Fruit fly (Drosophila melanogaster) whole organism, prepupa: ENCODE data around the gene CG17996.

Experiments used
- CG10631 ChIP-seq: fragments of 200-800 bp; sonication (Bioruptor generic); optimal IDR thresholded peaks from 2 replicates; lab custom pipeline; 2016; ENCODE audit warnings: missing biosample characterization, missing genetic modification characterization
- CG10669 ChIP-seq: fragments of 200-800 bp; sonication (Bioruptor generic); optimal IDR thresholded peaks from 3 replicates; lab custom pipeline; 2018; ENCODE audit warnings: missing biosample characterization, mild to moderate bottlenecking, missing genetic modification characterization, moderate library complexity
- CG11294 ChIP-seq: fragments of 200-800 bp; sonication (Bioruptor generic); IDR thresholded peaks from 2 replicates; pipeline ENCODE4 v1.3.6; 2022; ENCODE audit warnings: missing biosample characterization, missing genetic modification characterization
- CG11902 ChIP-seq: fragments of 200-800 bp; sonication (Bioruptor generic); optimal IDR thresholded peaks from 3 replicates; lab custom pipeline; 2016; ENCODE audit warnings: missing biosample characterization, missing genetic modification characterization
- CG15336 ChIP-seq: fragments of 200-800 bp; sonication (Bioruptor generic); IDR thresholded peaks from 2 replicates; pipeline ENCODE4 v1.3.6; 2022; ENCODE audit warnings: missing biosample characterization, missing genetic modification characterization
- CG16779 ChIP-seq: fragments of 200-800 bp; sonication (Bioruptor generic); optimal IDR thresholded peaks from 3 replicates; lab custom pipeline; 2017; ENCODE audit warnings: missing biosample characterization, mild to moderate bottlenecking, missing genetic modification characterization
- CG3032 ChIP-seq: fragments of 200-800 bp; optimal IDR thresholded peaks from 2 replicates; lab custom pipeline; 2019; ENCODE audit warnings: missing biosample characterization, mild to moderate bottlenecking, missing genetic modification characterization, moderate library complexity
- CG31627 ChIP-seq: fragments of 200-800 bp; sonication (Bioruptor generic); optimal IDR thresholded peaks from 3 replicates; lab custom pipeline; 2016; ENCODE audit warnings: missing biosample characterization, missing genetic modification characterization
- CG32006 ChIP-seq: fragments of 200-800 bp; sonication (Bioruptor generic); optimal IDR thresholded peaks from 3 replicates; lab custom pipeline; 2017; ENCODE audit warnings: missing biosample characterization, mild to moderate bottlenecking, missing genetic modification characterization
- CG3919 ChIP-seq: fragments of 200-800 bp; sonication (Bioruptor generic); optimal IDR thresholded peaks from 3 replicates; lab custom pipeline; 2016; ENCODE audit warnings: missing biosample characterization, missing genetic modification characterization
- CG4318 ChIP-seq: fragments of 200-800 bp; sonication (Bioruptor generic); optimal IDR thresholded peaks from 3 replicates; lab custom pipeline; 2017; ENCODE audit warnings: missing biosample characterization, mild to moderate bottlenecking, missing genetic modification characterization
- CG6163 ChIP-seq: fragments of 200-800 bp; sonication (Bioruptor generic); IDR thresholded peaks from 3 replicates; pipeline ENCODE4 v1.3.6; 2022; ENCODE audit warnings: missing biosample characterization, missing genetic modification characterization
- CG6276 ChIP-seq: fragments of 200-800 bp; sonication (Bioruptor generic); optimal IDR thresholded peaks from 2 replicates; lab custom pipeline; 2017; ENCODE audit warnings: missing biosample characterization, mild to moderate bottlenecking, missing genetic modification characterization
- CG6792 ChIP-seq: fragments of 200-800 bp; sonication (Bioruptor generic); optimal IDR thresholded peaks from 3 replicates; lab custom pipeline; 2016; ENCODE audit warnings: missing biosample characterization, missing genetic modification characterization
- CG6808 ChIP-seq: fragments of 200-800 bp; sonication (Bioruptor generic); optimal IDR thresholded peaks from 3 replicates; lab custom pipeline; 2017; ENCODE audit warnings: missing biosample characterization, missing genetic modification characterization, mild to moderate bottlenecking, moderate library complexity, missing genetic modification reagents
- CG6854 ChIP-seq: fragments of 200-800 bp; sonication (Bioruptor generic); optimal IDR thresholded peaks from 2 replicates; lab custom pipeline; 2017; ENCODE audit warnings: missing biosample characterization, mild to moderate bottlenecking, missing genetic modification characterization
- CG7368 ChIP-seq: fragments of 200-800 bp; sonication (Bioruptor generic); optimal IDR thresholded peaks from 3 replicates; lab custom pipeline; 2016; ENCODE audit warnings: missing biosample characterization, missing genetic modification characterization
- CG8319 ChIP-seq: fragments of 200-800 bp; sonication (Bioruptor generic); optimal IDR thresholded peaks from 3 replicates; lab custom pipeline; 2016; ENCODE audit warnings: missing biosample characterization, missing genetic modification characterization
- CG8632 ChIP-seq: fragments of 200-800 bp; sonication (Bioruptor generic); optimal IDR thresholded peaks from 3 replicates; lab custom pipeline; 2016; ENCODE audit warnings: missing biosample characterization, missing genetic modification characterization
- CG9139 ChIP-seq: fragments of 200-800 bp; sonication (Bioruptor generic); optimal IDR thresholded peaks from 3 replicates; lab custom pipeline; 2017; ENCODE audit warnings: missing biosample characterization, mild to moderate bottlenecking, missing genetic modification characterization
- Eip75B ChIP-seq: fragments of 200-800 bp; sonication (Bioruptor generic); optimal IDR thresholded peaks from 3 replicates; lab custom pipeline; 2016; ENCODE audit warnings: missing biosample characterization, missing genetic modification characterization
- Eip93F ChIP-seq: fragments of 200-800 bp; sonication (Bioruptor generic); optimal IDR thresholded peaks from 2 replicates; lab custom pipeline; 2016; ENCODE audit warnings: missing biosample characterization, mild to moderate bottlenecking, missing genetic modification characterization
- Gug ChIP-seq: fragments of 200-800 bp; sonication (Bioruptor generic); IDR thresholded peaks from 2 replicates; pipeline ENCODE4 v1.3.6; 2022; ENCODE audit warnings: missing biosample characterization, missing genetic modification characterization
- Hr38 ChIP-seq: sonication (Bioruptor generic); optimal IDR thresholded peaks from 2 replicates; lab custom pipeline; 2016; ENCODE audit warnings: missing biosample characterization, missing genetic modification characterization
- Hr4 ChIP-seq: fragments of 200-800 bp; sonication (Bioruptor generic); optimal IDR thresholded peaks from 3 replicates; lab custom pipeline; 2016; ENCODE audit warnings: missing biosample characterization, missing genetic modification characterization
- Lpt ChIP-seq: fragments of 200-800 bp; sonication (Bioruptor generic); optimal IDR thresholded peaks from 3 replicates; lab custom pipeline; 2016; ENCODE audit warnings: missing biosample characterization, missing genetic modification characterization
- OdsH ChIP-seq: fragments of 200-800 bp; sonication (Bioruptor generic); optimal IDR thresholded peaks from 3 replicates; lab custom pipeline; 2016; ENCODE audit warnings: missing biosample characterization, missing genetic modification characterization
- Sox14 ChIP-seq: fragments of 200-800 bp; sonication (Bioruptor generic); optimal IDR thresholded peaks from 3 replicates; lab custom pipeline; 2016; ENCODE audit warnings: missing biosample characterization, missing genetic modification characterization
- Sox15 ChIP-seq: fragments of 200-800 bp; sonication (Bioruptor generic); optimal IDR thresholded peaks from 3 replicates; lab custom pipeline; 2016; ENCODE audit warnings: missing biosample characterization, missing genetic modification characterization
- achi ChIP-seq: fragments of 200-800 bp; sonication (Bioruptor generic); optimal IDR thresholded peaks from 3 replicates; lab custom pipeline; 2016; ENCODE audit warnings: missing biosample characterization, missing genetic modification characterization
- acj6 ChIP-seq: fragments of 200-800 bp; sonication (Bioruptor generic); optimal IDR thresholded peaks from 3 replicates; lab custom pipeline; 2016; ENCODE audit warnings: missing biosample characterization, missing genetic modification characterization
- dac ChIP-seq: fragments of 200-800 bp; sonication (Bioruptor generic); optimal IDR thresholded peaks from 2 replicates; lab custom pipeline; 2017; ENCODE audit warnings: missing biosample characterization, mild to moderate bottlenecking, missing genetic modification characterization
- dsx ChIP-seq: fragments of 200-800 bp; optimal IDR thresholded peaks from 3 replicates; lab custom pipeline; 2019; ENCODE audit warnings: missing biosample characterization, mild to moderate bottlenecking, missing genetic modification characterization, moderate library complexity; ENCODE audit not compliant: poor library complexity, severe bottlenecking
- eg ChIP-seq: fragments of 200-800 bp; sonication (Bioruptor generic); IDR thresholded peaks from 3 replicates; pipeline ENCODE4 v1.3.6; 2022; ENCODE audit warnings: missing biosample characterization, missing genetic modification characterization
- esn ChIP-seq: fragments of 200-800 bp; sonication (Bioruptor generic); optimal IDR thresholded peaks from 2 replicates; lab custom pipeline; 2016; ENCODE audit warnings: missing biosample characterization, mild to moderate bottlenecking, missing genetic modification characterization, moderate library complexity
- fd59A ChIP-seq: fragments of 200-800 bp; sonication (Bioruptor generic); optimal IDR thresholded peaks from 2 replicates; lab custom pipeline; 2017; ENCODE audit warnings: missing biosample characterization, mild to moderate bottlenecking, missing genetic modification characterization, missing genetic modification reagents
- fd85E ChIP-seq: fragments of 200-800 bp; sonication (Bioruptor generic); optimal IDR thresholded peaks from 3 replicates; lab custom pipeline; 2016; ENCODE audit warnings: missing biosample characterization, missing genetic modification characterization
- fkh ChIP-seq: fragments of 200-800 bp; sonication (Bioruptor generic); optimal IDR thresholded peaks from 3 replicates; lab custom pipeline; 2017; ENCODE audit warnings: missing biosample characterization, mild to moderate bottlenecking, missing genetic modification characterization, moderate library complexity
- lz ChIP-seq: fragments of 200-800 bp; sonication (Bioruptor generic); optimal IDR thresholded peaks from 3 replicates; lab custom pipeline; 2016; ENCODE audit warnings: missing biosample characterization, missing genetic modification characterization
- net ChIP-seq: fragments of 200-800 bp; sonication (Bioruptor generic); optimal IDR thresholded peaks from 3 replicates; lab custom pipeline; 2016; ENCODE audit warnings: missing biosample characterization, missing genetic modification characterization
- pdm3 ChIP-seq: fragments of 200-800 bp; sonication (Bioruptor generic); optimal IDR thresholded peaks from 3 replicates; lab custom pipeline; 2016; ENCODE audit warnings: missing biosample characterization, missing genetic modification characterization
- spab ChIP-seq: fragments of 200-800 bp; sonication (Bioruptor generic); optimal IDR thresholded peaks from 2 replicates; lab custom pipeline; 2017; ENCODE audit warnings: missing biosample characterization, mild to moderate bottlenecking, missing genetic modification characterization, missing genetic modification reagents
- ss ChIP-seq, 2 experiments: fragments of 200-800 bp; sonication (Bioruptor generic); optimal IDR thresholded peaks; 2 replicates in 1 of 2; 3 replicates in 1 of 2; lab custom pipeline; 2017 to 2018; ENCODE audit warnings: mild to moderate bottlenecking in 2 of 2, missing biosample characterization in 2 of 2, missing genetic modification characterization in 2 of 2, moderate library complexity in 1 of 2
- svp ChIP-seq: fragments of 200-800 bp; sonication (Bioruptor generic); peaks from one replicate; lab custom pipeline; 2016; ENCODE audit warnings: missing biosample characterization, missing genetic modification characterization
- topi ChIP-seq: fragments of 200-800 bp; sonication (Bioruptor generic); optimal IDR thresholded peaks from 3 replicates; lab custom pipeline; 2016; ENCODE audit warnings: missing biosample characterization, missing genetic modification characterization
- vri ChIP-seq: fragments of 200-800 bp; sonication (Bioruptor generic); optimal IDR thresholded peaks from 3 replicates; lab custom pipeline; 2016; ENCODE audit warnings: missing biosample characterization, mild to moderate bottlenecking, missing genetic modification characterization

CG17996 gene

DNA sequence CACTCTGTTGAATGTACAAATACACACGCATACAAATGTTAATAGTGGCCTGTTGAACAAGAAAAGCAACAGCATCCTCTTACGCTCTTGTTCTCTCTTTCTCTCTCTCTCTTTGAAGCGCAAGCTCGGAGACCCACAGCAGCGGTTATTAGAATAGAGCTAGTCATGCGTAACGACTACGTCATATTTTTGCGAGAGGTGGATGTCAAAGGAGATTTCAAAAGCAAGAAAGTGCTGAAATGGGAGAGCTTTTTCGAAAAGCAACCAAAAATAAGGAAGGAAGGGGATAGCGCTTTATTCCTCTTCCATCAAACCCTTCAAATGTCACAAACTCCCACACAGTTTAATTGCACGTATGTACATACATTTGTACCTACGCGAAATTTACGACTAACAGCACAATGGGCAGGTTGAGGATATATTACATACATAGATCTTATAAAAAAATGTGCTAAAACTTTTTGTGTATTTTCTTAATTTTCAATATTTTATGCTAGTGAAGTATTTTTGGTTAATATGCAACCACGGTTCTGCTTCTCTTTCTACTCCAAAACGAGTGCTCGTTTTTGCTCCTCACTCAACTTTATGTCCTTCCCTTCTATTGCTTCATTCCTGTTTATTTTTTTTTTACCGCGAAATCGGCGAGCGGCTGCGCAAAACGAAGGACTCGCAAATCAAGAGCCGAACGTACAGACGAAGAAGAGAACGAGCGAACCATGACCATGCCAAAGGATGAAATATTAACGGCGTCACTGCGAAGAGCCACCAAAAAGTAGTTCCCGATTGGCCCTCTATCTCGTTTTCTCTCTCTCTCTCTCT is 40.8 kb downstream of the CG17996 start (continued):
- peak; percentile 28 for TF ChIP-seq CG7368 (GFP tag; lab: Kevin White, UChicago)
- TF ChIP-seq CG3032, result peak; percentile 9
- TF ChIP-seq Gug (GFP tag; lab: Robert Waterston, UW), result no peak
- peak; percentile 11 for TF ChIP-seq Eip75B (GFP tag; lab: Kevin White, UChicago)
- peak; percentile 20 for TF ChIP-seq CG6792 (GFP tag; lab: Kevin White, UChicago)
- peak; percentile 59 for TF ChIP-seq CG9139 (GFP tag; lab: Kevin White, UChicago)
- TF ChIP-seq CG31627 (GFP tag; lab: Kevin White, UChicago), result peak; percentile 51
- no peak for TF ChIP-seq fd85E
- peak; percentile 20 for TF ChIP-seq CG6276 (GFP tag; lab: Kevin White, UChicago)
- no peak for TF ChIP-seq eg
- peak; percentile 54 for TF ChIP-seq pdm3 (GFP tag; lab: Kevin White, UChicago)
- no peak for TF ChIP-seq CG10669 (GFP tag; lab: Kevin White, UChicago)
- no peak for TF ChIP-seq CG8319 (GFP tag; lab: Kevin White, UChicago)
- TF ChIP-seq topi, result peak; percentile 68
- TF ChIP-seq lz (GFP tag; lab: Kevin White, UChicago), result peak; percentile 61
- peak; percentile 47 for TF ChIP-seq CG4318
- TF ChIP-seq achi, result peak; percentile 43
- TF ChIP-seq Sox14 (GFP tag; lab: Kevin White, UChicago), result peak; percentile 73
- TF ChIP-seq Lpt (GFP tag; lab: Kevin White, UChicago), result peak; percentile 22
- TF ChIP-seq CG11294 (GFP tag; lab: Robert Waterston, UW), result no peak
- peak; percentile 52 for TF ChIP-seq CG10631 (GFP tag; lab: Kevin White, UChicago)
- TF ChIP-seq, all 60 proteins: peak for 42

DNA sequence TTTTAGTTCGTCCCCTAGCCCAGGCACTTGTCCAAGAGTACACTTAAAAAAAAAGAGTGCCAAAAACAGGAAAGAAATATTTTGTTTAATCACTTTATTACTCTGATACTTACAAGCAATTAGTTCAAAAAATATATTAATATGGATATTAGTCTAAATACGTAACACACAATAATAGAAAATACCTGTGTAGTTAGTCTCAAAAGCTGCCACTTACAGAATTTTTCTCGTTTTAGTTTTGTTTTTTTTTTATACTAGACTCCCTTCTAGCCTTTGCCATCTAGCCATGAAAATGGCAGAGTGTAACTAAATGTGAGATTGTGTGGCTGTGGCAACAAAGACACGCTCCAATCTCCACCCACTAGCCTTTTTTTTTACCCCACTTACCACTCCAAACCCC is 43.0 kb downstream of the CG17996 start:
- peak; percentile 72 for TF ChIP-seq pdm3 (GFP tag; lab: Kevin White, UChicago)
- TF ChIP-seq CG6854 (GFP tag; lab: Kevin White, UChicago), result no peak
- TF ChIP-seq fd85E, result no peak
- peak; percentile 47; the same call in 2 of the 3 replicates for TF ChIP-seq CG6163 (GFP tag; lab: Robert Waterston, UW)
- TF ChIP-seq CG32006 (GFP tag; lab: Kevin White, UChicago), result peak; percentile 87
- peak; percentile 45 for TF ChIP-seq dsx (GFP tag; lab: Kevin White, UChicago)
- peak; percentile 71 for TF ChIP-seq net (GFP tag; lab: Kevin White, UChicago)
- no peak for TF ChIP-seq svp
- peak; percentile 41 for TF ChIP-seq CG6276 (GFP tag; lab: Kevin White, UChicago)
- no peak for TF ChIP-seq lz (GFP tag; lab: Kevin White, UChicago)
- TF ChIP-seq OdsH (GFP tag; lab: Kevin White, UChicago), result peak; percentile 63
- TF ChIP-seq Eip93F (GFP tag; lab: Kevin White, UChicago), result no peak
- peak; percentile 77 for TF ChIP-seq Hr4
- TF ChIP-seq fkh (GFP tag; lab: Kevin White, UChicago), result no peak
- TF ChIP-seq CG3919, result peak; percentile 77
- peak; percentile 71 for TF ChIP-seq acj6 (GFP tag; lab: Kevin White, UChicago)
- TF ChIP-seq esn (GFP tag; lab: Kevin White, UChicago), result peak; percentile 32
- peak; percentile 78 for TF ChIP-seq achi
- TF ChIP-seq ss (GFP tag; optimal IDR thresholded peaks at IDR 0.05; lab: Kevin White, UChicago), result peak; percentile 79 to 81
- peak; percentile 57 for TF ChIP-seq CG9139 (GFP tag; lab: Kevin White, UChicago)
- peak; percentile 62 for TF ChIP-seq spab (GFP tag; lab: Kevin White, UChicago)
- TF ChIP-seq CG11294 (GFP tag; lab: Robert Waterston, UW), result 0 out of 2 replicates have a peak, but pooled peaks have one; percentile 14
- TF ChIP-seq Lpt (GFP tag; lab: Kevin White, UChicago), result peak; percentile 81
- TF ChIP-seq CG10669 (GFP tag; lab: Kevin White, UChicago), result peak; percentile 48
- TF ChIP-seq CG10631 (GFP tag; lab: Kevin White, UChicago), result peak; percentile 83
- peak; percentile 60 for TF ChIP-seq CG16779
- TF ChIP-seq Eip75B (GFP tag; lab: Kevin White, UChicago), result peak; percentile 37
- TF ChIP-seq CG11902, result no peak
- TF ChIP-seq Sox15 (GFP tag; lab: Kevin White, UChicago), result no peak
- TF ChIP-seq Hr38, result no peak
- TF ChIP-seq CG15336 (GFP tag; lab: Robert Waterston, UW), result peak; percentile 82
- no peak for TF ChIP-seq dac
- peak; percentile 65 for TF ChIP-seq fd59A (GFP tag; lab: Kevin White, UChicago)
- TF ChIP-seq CG6808, result peak; percentile 76
- 0 out of 3 replicates have a peak, but pooled peaks have one; percentile 13 for TF ChIP-seq eg
- TF ChIP-seq vri, result no peak
- peak; percentile 50 for TF ChIP-seq CG8632 (GFP tag; lab: Kevin White, UChicago)
- TF ChIP-seq CG6792 (GFP tag; lab: Kevin White, UChicago), result peak; percentile 46
- TF ChIP-seq CG4318, result peak; percentile 65
